Fruit fly (Drosophila melanogaster) whole organism, wandering third instar larva: ENCODE results near the gene Unc50.

Experiments
- CG32264 ChIP-seq: fragments of 200-800 bp; sonication (Bioruptor generic); optimal IDR thresholded peaks from 2 replicates; lab custom pipeline; 2016; ENCODE audit warnings: missing biosample characterization, missing genetic modification characterization
- CrebA ChIP-seq: fragments of 200-800 bp; sonication (Bioruptor generic); optimal IDR thresholded peaks from 2 replicates; lab custom pipeline; 2016; ENCODE audit warnings: missing biosample characterization, mild to moderate bottlenecking, missing genetic modification characterization, borderline replicate concordance
- Hr78 ChIP-seq: fragments of >200 bp; optimal IDR thresholded peaks from 2 replicates; lab custom pipeline; 2017; ENCODE audit warnings: missing biosample characterization, missing genetic modification characterization
- Hr83 ChIP-seq: fragments of 200-300 bp; sonication (Bioruptor generic); optimal IDR thresholded peaks from 2 replicates; lab custom pipeline; 2016; ENCODE audit warnings: missing biosample characterization, mild to moderate bottlenecking, missing genetic modification characterization, moderate library complexity; ENCODE audit not compliant: poor library complexity, severe bottlenecking
- Mio ChIP-seq: sonication (Bioruptor generic); optimal IDR thresholded peaks from 2 replicates; lab custom pipeline; 2016; ENCODE audit warnings: missing biosample characterization, missing genetic modification characterization
- Myc ChIP-seq: fragments of >200 bp; optimal IDR thresholded peaks from 2 replicates; lab custom pipeline; 2017
- Rel ChIP-seq, 2 experiments: fragments of 200-800 bp; sonication (Bioruptor generic) in 1 of 2; optimal IDR thresholded peaks; 2 replicates in 1 of 2; 3 replicates in 1 of 2; lab custom pipeline; 2016 to 2019; ENCODE audit warnings: mild to moderate bottlenecking in 2 of 2, missing biosample characterization in 2 of 2, missing genetic modification characterization in 2 of 2, moderate library complexity in 1 of 2
- h ChIP-seq: fragments of 200-800 bp; sonication (Bioruptor generic); optimal IDR thresholded peaks from 3 replicates; lab custom pipeline; 2016; ENCODE audit warnings: missing biosample characterization, mild to moderate bottlenecking, missing genetic modification characterization
- lola ChIP-seq: fragments of >200 bp; optimal IDR thresholded peaks from 2 replicates; lab custom pipeline; 2017; ENCODE audit warnings: missing biosample characterization, missing genetic modification characterization
- psq ChIP-seq: fragments of 200-800 bp; sonication (Bioruptor generic); optimal IDR thresholded peaks from 3 replicates; lab custom pipeline; 2017; ENCODE audit warnings: missing biosample characterization, mild to moderate bottlenecking, missing genetic modification characterization, moderate library complexity
- sv ChIP-seq: fragments of 200-800 bp; sonication (Bioruptor generic); optimal IDR thresholded peaks from 3 replicates; lab custom pipeline; 2016; ENCODE audit warnings: missing biosample characterization, missing genetic modification characterization
- usp ChIP-seq: fragments of >200 bp; optimal IDR thresholded peaks from 2 replicates; lab custom pipeline; 2017; ENCODE audit warnings: missing biosample characterization, missing genetic modification characterization

DNA sequence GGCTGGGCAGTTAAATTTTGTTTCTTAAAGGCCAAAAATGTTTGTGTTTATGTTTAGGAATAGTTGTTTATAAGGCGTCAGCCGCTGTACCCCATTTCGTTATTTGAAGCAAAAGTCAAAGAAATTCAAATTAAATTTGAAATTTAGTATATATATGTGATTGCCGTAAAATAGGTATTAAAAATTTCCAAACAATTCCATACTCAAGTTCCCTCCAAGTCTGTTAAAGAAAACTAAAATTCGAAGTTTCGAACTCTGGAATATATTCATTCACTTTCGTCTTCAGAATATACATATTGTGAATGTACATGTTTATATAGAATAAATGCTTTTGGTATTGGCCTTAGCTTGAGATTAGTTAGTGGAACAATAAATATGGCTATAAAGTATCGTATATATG is 15.8 kb downstream of the Unc50 start, which contains the start of gene bel:
- TF ChIP-seq Myc (lab: Kevin White, UChicago) (no peak), usp (no peak), Rel (GFP tag; optimal IDR thresholded peaks at IDR 0.05; lab: Kevin White, UChicago) (no peak), Rel (tag; optimal IDR thresholded peaks at IDR 0.05; lab: Kevin White, UChicago) (no peak), psq (no peak), h (GFP tag; lab: Kevin White, UChicago) (no peak), lola (no peak), Hr83 (GFP tag; lab: Kevin White, UChicago) (no peak), CG32264 (GFP tag; lab: Kevin White, UChicago) (no peak), Hr78 (GFP tag; lab: Kevin White, UChicago) (no peak), Mio (GFP tag; lab: Kevin White, UChicago) (no peak), sv (GFP tag; lab: Kevin White, UChicago) (no peak), CrebA (GFP tag; lab: Kevin White, UChicago) (no peak)
